Fruit fly (Drosophila melanogaster) whole organism, pupa: ENCODE data around the gene CG9030.

Experiments
- CG10348 ChIP-seq: fragments of 200-800 bp; sonication (Bioruptor generic); IDR thresholded peaks from 2 replicates; pipeline ENCODE4 v1.3.6; 2022; ENCODE audit warnings: missing biosample characterization, missing genetic modification characterization
- CG12605 ChIP-seq: fragments of 200-800 bp; sonication (Bioruptor generic); IDR thresholded peaks from 2 replicates; pipeline ENCODE4 v1.3.6; 2022; ENCODE audit warnings: missing biosample characterization, missing genetic modification characterization
- CG13204 ChIP-seq: fragments of 200-800 bp; sonication (Bioruptor generic); optimal IDR thresholded peaks from 2 replicates; lab custom pipeline; 2018; ENCODE audit warnings: missing biosample characterization, mild to moderate bottlenecking, missing genetic modification characterization, moderate library complexity
- CG14655 ChIP-seq: fragments of 200-800 bp; sonication (Bioruptor generic); optimal IDR thresholded peaks from 3 replicates; lab custom pipeline; 2017; ENCODE audit warnings: mild to moderate bottlenecking, missing biosample characterization, missing genetic modification reagents, missing genetic modification characterization
- CG15710 ChIP-seq: fragments of 200-800 bp; sonication (Bioruptor generic); optimal IDR thresholded peaks from 2 replicates; lab custom pipeline; 2018; ENCODE audit warnings: missing biosample characterization, mild to moderate bottlenecking, missing genetic modification characterization, moderate library complexity
- CG17806 ChIP-seq: fragments of 200-800 bp; sonication (Bioruptor generic); optimal IDR thresholded peaks from 2 replicates; lab custom pipeline; 2018; ENCODE audit warnings: missing biosample characterization, mild to moderate bottlenecking, missing genetic modification characterization, moderate library complexity
- CG32121 ChIP-seq: fragments of 200-800 bp; sonication (Bioruptor generic); IDR thresholded peaks from 2 replicates; pipeline ENCODE4 v1.3.6; 2022; ENCODE audit warnings: missing biosample characterization, missing genetic modification characterization
- CG34367 ChIP-seq: fragments of 200-800 bp; sonication (Bioruptor generic); optimal IDR thresholded peaks from 2 replicates; lab custom pipeline; 2018; ENCODE audit warnings: missing biosample characterization, mild to moderate bottlenecking, missing genetic modification characterization
- CG4496 ChIP-seq: fragments of 200-800 bp; sonication (Bioruptor generic); IDR thresholded peaks from 3 replicates; pipeline ENCODE4 v1.3.6; 2022; ENCODE audit warnings: missing biosample characterization, missing genetic modification characterization
- CG8159 ChIP-seq: fragments of 200-800 bp; sonication (Bioruptor generic); optimal IDR thresholded peaks from 3 replicates; lab custom pipeline; 2018; ENCODE audit warnings: missing biosample characterization, mild to moderate bottlenecking, missing genetic modification characterization, moderate library complexity
- CG8301 ChIP-seq: fragments of 200-800 bp; sonication (Bioruptor generic); optimal IDR thresholded peaks from 2 replicates; lab custom pipeline; 2018; ENCODE audit warnings: missing biosample characterization, mild to moderate bottlenecking, missing genetic modification characterization
- CG9948 ChIP-seq: fragments of 200-800 bp; sonication (Bioruptor generic); optimal IDR thresholded peaks from 2 replicates; lab custom pipeline; 2018; ENCODE audit warnings: missing biosample characterization, mild to moderate bottlenecking, missing genetic modification characterization, moderate library complexity
- D1 ChIP-seq: fragments of 200-800 bp; sonication (Bioruptor generic); optimal IDR thresholded peaks from 2 replicates; lab custom pipeline; 2018; ENCODE audit warnings: missing biosample characterization, mild to moderate bottlenecking, missing genetic modification characterization, moderate library complexity
- EcR ChIP-seq: fragments of 200-800 bp; sonication (Bioruptor generic); optimal IDR thresholded peaks from 3 replicates; lab custom pipeline; 2019; ENCODE audit warnings: missing biosample characterization, missing genetic modification characterization, mild to moderate bottlenecking, moderate library complexity, missing genetic modification reagents
- Ets98B ChIP-seq: fragments of 200-800 bp; sonication (Bioruptor generic); IDR thresholded peaks from 2 replicates; pipeline ENCODE4 v1.3.6; 2022; ENCODE audit warnings: missing biosample characterization, missing genetic modification characterization
- Pif1A ChIP-seq: fragments of 200-800 bp; sonication (Bioruptor generic); optimal IDR thresholded peaks from 3 replicates; lab custom pipeline; 2016; ENCODE audit warnings: missing biosample characterization, missing genetic modification characterization
- Pif1B ChIP-seq: fragments of 200-800 bp; sonication (Bioruptor generic); optimal IDR thresholded peaks from 3 replicates; lab custom pipeline; 2016; ENCODE audit warnings: missing biosample characterization, missing genetic modification characterization
- Snoo ChIP-seq: fragments of 200-800 bp; sonication (Bioruptor generic); optimal IDR thresholded peaks from 3 replicates; lab custom pipeline; 2017; ENCODE audit warnings: missing biosample characterization, mild to moderate bottlenecking, missing genetic modification characterization, inconsistent platforms
- fd96Ca ChIP-seq: fragments of 200-800 bp; sonication (Bioruptor generic); IDR thresholded peaks from 3 replicates; pipeline ENCODE4 v1.3.6; 2022; ENCODE audit warnings: missing biosample characterization, missing genetic modification characterization
- gl ChIP-seq: fragments of 200-800 bp; sonication (Bioruptor generic); optimal IDR thresholded peaks from 2 replicates; lab custom pipeline; 2018; ENCODE audit warnings: missing biosample characterization, mild to moderate bottlenecking, missing genetic modification characterization
- rn ChIP-seq: fragments of 200-800 bp; sonication (Bioruptor generic); IDR thresholded peaks from 2 replicates; pipeline ENCODE4 v1.3.6; 2022; ENCODE audit warnings: missing biosample characterization, missing genetic modification characterization

The CG9030 gene

dm6 chrX:14922396-14923276, 32.3 kb downstream of the CG9030 start:
- TF ChIP-seq D1 (tag; lab: Kevin White, UChicago) (peak; percentile 33), gl (no peak), CG8159 (peak; percentile 45), CG10348 (GFP tag; lab: Robert Waterston, UW) (no peak), CG4496 (GFP tag; lab: Robert Waterston, UW) (peak; percentile 30; the same call in 1 of the 3 replicates), CG9948 (peak; percentile 62), CG12605 (GFP tag; lab: Robert Waterston, UW) (peak; percentile 16; the same call in 1 of the 2 replicates), EcR (peak; percentile 87), CG34367 (tag; lab: Kevin White, UChicago) (no peak), CG15710 (tag; lab: Kevin White, UChicago) (peak; percentile 26), CG13204 (GFP tag; lab: Kevin White, UChicago) (no peak), CG14655 (peak; percentile 74), fd96Ca (GFP tag; lab: Robert Waterston, UW) (peak; percentile 44; the same call in 1 of the 3 replicates), Snoo (tag; lab: Kevin White, UChicago) (no peak), CG17806 (tag; lab: Kevin White, UChicago) (peak; percentile 42), Pif1B (GFP tag; lab: Kevin White, UChicago) (peak; percentile 36), Ets98B (peak; percentile 52), CG32121 (GFP tag; lab: Robert Waterston, UW) (peak; percentile 51), CG8301 (tag; lab: Kevin White, UChicago) (peak; percentile 50), rn (GFP tag; lab: Robert Waterston, UW) (no peak), Pif1A (GFP tag; lab: Kevin White, UChicago) (peak; percentile 29)

dm6 chrX:14918750-14919247, 36.1 kb downstream of the CG9030 start, which contains the start of gene Eo:
Gene Eo, minus strand, starts transcription at chrX:14918800.
- TF ChIP-seq D1 (tag; lab: Kevin White, UChicago) = peak; percentile 13
- TF ChIP-seq EcR = peak; percentile 81
- no peak for TF ChIP-seq CG8301 (tag; lab: Kevin White, UChicago)

DNA sequence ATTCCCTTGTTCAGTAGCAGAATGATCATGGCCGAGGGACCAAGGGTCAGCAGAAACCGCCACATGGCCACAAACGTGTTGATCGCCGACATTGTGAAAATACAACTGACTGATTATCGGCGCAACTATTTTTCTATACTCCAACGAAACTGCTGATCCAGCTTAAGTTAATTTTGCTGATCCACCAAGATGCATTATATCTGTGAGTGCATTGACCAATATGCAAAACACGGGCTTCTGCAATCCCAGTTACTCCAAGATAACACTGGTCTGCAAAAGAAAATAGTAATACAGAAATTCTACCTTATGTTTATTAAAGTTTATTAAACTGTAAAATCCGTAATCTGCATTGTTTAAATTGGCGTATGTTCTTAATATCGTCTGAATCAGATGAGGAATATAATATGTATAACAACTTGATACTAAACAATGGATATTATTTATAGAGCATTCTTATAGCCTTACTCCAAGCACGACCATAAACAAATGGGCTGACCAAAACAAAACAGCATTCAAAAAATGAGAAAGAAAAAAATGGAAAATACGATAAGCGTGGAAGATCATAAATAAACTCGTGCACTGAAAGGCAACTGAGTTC, 41.1 kb downstream of the CG9030 start, which contains the start of gene CG12398:
Gene CG12398 (minus strand): TSS at position 107 of the 598 bp plus-strand sequence.
- no peak for TF ChIP-seq Ets98B
- TF ChIP-seq fd96Ca (GFP tag; lab: Robert Waterston, UW) = no peak
- no peak for TF ChIP-seq CG17806 (tag; lab: Kevin White, UChicago)
- TF ChIP-seq CG13204 (GFP tag; lab: Kevin White, UChicago) = no peak

DNA sequence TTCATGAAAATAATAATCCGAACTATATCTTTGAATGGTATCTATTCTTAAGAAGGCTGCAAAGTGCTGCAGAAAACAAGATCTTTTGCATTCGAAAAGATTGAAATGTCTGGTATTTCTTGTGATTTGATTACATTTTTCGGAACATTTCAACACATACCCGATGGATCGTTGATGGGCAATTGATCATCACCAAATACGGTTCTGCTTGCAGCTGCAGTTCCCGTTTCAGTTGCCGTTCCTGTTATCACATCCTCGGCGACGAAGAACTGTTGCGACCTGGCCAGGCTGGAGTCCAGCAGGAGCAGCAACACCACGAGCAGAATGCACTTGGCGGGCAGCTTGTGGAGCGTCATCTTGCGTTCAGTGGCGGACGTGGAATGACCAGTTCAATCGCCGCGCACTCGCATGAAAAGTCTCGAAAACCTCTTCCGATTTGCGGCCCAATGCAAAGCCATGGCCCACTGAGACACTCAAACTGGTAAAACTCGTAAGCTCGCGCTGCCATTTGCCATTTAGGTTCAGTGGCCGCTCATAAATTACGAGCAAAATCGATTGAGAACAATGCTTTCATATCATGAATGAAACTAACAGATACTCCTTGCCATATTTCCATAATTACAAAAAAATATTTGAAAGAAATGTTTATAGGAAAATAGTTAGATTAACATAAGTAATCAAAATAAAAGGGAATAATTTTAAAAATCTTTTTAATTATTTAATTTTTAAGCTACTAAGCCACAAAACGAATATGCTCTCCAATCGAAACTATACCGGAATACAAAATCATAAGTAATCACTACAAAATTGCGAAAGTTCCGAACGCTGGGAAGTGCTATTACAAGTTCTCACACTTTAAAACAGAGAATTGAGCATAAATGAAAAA, 44.2 kb downstream of the CG9030 start, which contains the start of gene CG14406:
Gene CG14406 (minus strand): TSS at position 382 of the 886 bp plus-strand sequence.
- TF ChIP-seq EcR (peak; percentile 78), rn (GFP tag; lab: Robert Waterston, UW) (no peak), CG10348 (GFP tag; lab: Robert Waterston, UW) (no peak), CG8159 (peak; percentile 11), Ets98B (no peak), CG8301 (tag; lab: Kevin White, UChicago) (peak; percentile 40), CG32121 (GFP tag; lab: Robert Waterston, UW) (0 out of 2 replicates have a peak, but pooled peaks have one; percentile 10), CG14655 (peak; percentile 50)

DNA sequence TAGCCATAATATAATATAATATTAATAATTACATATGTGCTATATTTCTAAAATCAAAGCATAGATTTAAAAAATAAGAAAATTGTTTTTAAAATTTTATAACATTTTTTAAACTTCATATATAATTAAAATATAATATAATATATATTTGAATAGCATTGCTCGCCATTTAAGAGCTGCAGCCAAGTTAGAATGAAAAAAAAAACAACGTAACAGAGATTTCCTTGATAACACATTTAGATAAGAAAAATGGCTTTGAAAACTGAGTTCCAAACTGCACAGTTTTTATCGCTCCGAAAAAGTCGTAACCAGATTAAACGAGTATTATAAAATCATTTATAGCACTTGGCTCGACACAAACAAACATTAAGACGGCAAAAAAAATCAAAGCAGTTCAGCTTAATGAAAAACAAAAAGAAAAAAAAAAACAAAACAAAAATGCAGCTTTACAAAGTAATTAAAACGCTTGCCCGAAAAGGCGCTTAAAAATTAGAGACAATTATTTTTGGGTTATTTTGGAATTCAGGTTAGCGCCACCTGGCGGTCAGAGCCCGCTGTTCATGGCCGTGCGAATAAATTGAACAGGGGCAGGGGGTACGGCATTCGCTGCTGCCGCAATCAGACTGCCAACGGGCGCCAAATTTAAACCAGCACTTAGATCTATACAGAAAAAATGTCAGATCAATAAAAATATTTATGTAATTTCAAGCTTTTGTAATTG, 45.1 kb downstream of the CG9030 start, which contains the start of gene fiz:
Gene fiz (minus strand): TSS at position 51 of the 721 bp plus-strand sequence.
- TF ChIP-seq CG17806 (tag; lab: Kevin White, UChicago) (no peak), D1 (tag; lab: Kevin White, UChicago) (no peak), EcR (no peak), CG10348 (GFP tag; lab: Robert Waterston, UW) (no peak), fd96Ca (GFP tag; lab: Robert Waterston, UW) (no peak), gl (no peak), Ets98B (no peak), CG9948 (no peak), Pif1B (GFP tag; lab: Kevin White, UChicago) (no peak), CG14655 (no peak), CG34367 (tag; lab: Kevin White, UChicago) (no peak), rn (GFP tag; lab: Robert Waterston, UW) (no peak), CG32121 (GFP tag; lab: Robert Waterston, UW) (no peak), Pif1A (GFP tag; lab: Kevin White, UChicago) (no peak), CG8159 (no peak)
- TF ChIP-seq, all 21 proteins: peak for 0
